Fruit fly (Drosophila melanogaster) whole organism, embryonic: ENCODE measurements around the gene Gr21a.

Experiments
- ATbp ChIP-seq: fragments of 200-800 bp; sonication (Bioruptor generic); optimal IDR thresholded peaks from 2 replicates; lab custom pipeline; 2017; ENCODE audit warnings: missing biosample characterization, mild to moderate bottlenecking, missing genetic modification characterization, missing genetic modification reagents
- Asciz ChIP-seq: fragments of 200-800 bp; sonication (Bioruptor generic); optimal IDR thresholded peaks from 2 replicates; lab custom pipeline; 2017; ENCODE audit warnings: missing biosample characterization, mild to moderate bottlenecking, missing genetic modification characterization, missing genetic modification reagents
- CG10366 ChIP-seq: fragments of 200-800 bp; sonication (Bioruptor generic); IDR thresholded peaks from 2 replicates; pipeline ENCODE4 v1.3.6; 2022; ENCODE audit warnings: missing biosample characterization, missing genetic modification characterization
- CG12219 ChIP-seq: fragments of 200-800 bp; sonication (Bioruptor generic); optimal IDR thresholded peaks from 3 replicates; lab custom pipeline; 2018; ENCODE audit warnings: missing biosample characterization, mild to moderate bottlenecking, missing genetic modification characterization
- CG12769 ChIP-seq: fragments of 200-800 bp; sonication (Bioruptor generic); optimal IDR thresholded peaks from 2 replicates; lab custom pipeline; 2019; ENCODE audit warnings: missing biosample characterization, mild to moderate bottlenecking, missing genetic modification characterization, moderate library complexity
- CG13296 ChIP-seq: fragments of 200-800 bp; sonication (Bioruptor generic); optimal IDR thresholded peaks from 3 replicates; lab custom pipeline; 2018; ENCODE audit warnings: missing biosample characterization, mild to moderate bottlenecking, missing genetic modification characterization
- CG14014 ChIP-seq: fragments of 200-800 bp; sonication (Bioruptor generic); IDR thresholded peaks from 2 replicates; pipeline ENCODE4 v1.3.6; 2022; ENCODE audit warnings: missing biosample characterization, missing genetic modification characterization
- CG14965 ChIP-seq: fragments of 200-800 bp; sonication (Bioruptor generic); optimal IDR thresholded peaks from 2 replicates; lab custom pipeline; 2016; ENCODE audit warnings: missing biosample characterization, missing genetic modification characterization, borderline replicate concordance
- CG16813 ChIP-seq: fragments of 200-800 bp; sonication (Bioruptor generic); IDR thresholded peaks from 3 replicates; pipeline ENCODE4 v1.3.6; 2022; ENCODE audit warnings: missing biosample characterization, missing genetic modification characterization; ENCODE audit not compliant: partially characterized antibody
- CG18599 ChIP-seq: fragments of 200-800 bp; sonication (Bioruptor generic); optimal IDR thresholded peaks from 3 replicates; lab custom pipeline; 2017; ENCODE audit warnings: missing biosample characterization, missing genetic modification characterization, mild to moderate bottlenecking, moderate library complexity, missing genetic modification reagents
- CG2120 ChIP-seq: fragments of 200-800 bp; sonication (Bioruptor generic); optimal IDR thresholded peaks from 3 replicates; lab custom pipeline; 2016; ENCODE audit warnings: missing biosample characterization, missing genetic modification characterization
- CG31365 ChIP-seq: fragments of 200-800 bp; sonication (Bioruptor generic); optimal IDR thresholded peaks from 2 replicates; lab custom pipeline; 2018; ENCODE audit warnings: missing biosample characterization, mild to moderate bottlenecking, missing genetic modification characterization
- CG3281 ChIP-seq: fragments of 200-800 bp; sonication (Bioruptor generic); optimal IDR thresholded peaks from 3 replicates; lab custom pipeline; 2017; ENCODE audit warnings: missing biosample characterization, mild to moderate bottlenecking, missing genetic modification characterization
- CG4707 ChIP-seq: fragments of 200-800 bp; sonication (Bioruptor generic); optimal IDR thresholded peaks from 2 replicates; lab custom pipeline; 2018; ENCODE audit warnings: missing biosample characterization, mild to moderate bottlenecking, missing genetic modification characterization, moderate library complexity
- CG6175 ChIP-seq: fragments of 200-800 bp; sonication (Bioruptor generic); IDR thresholded peaks from 3 replicates; pipeline ENCODE4 v1.3.6; 2022; ENCODE audit warnings: missing biosample characterization, missing genetic modification characterization
- CG6272 ChIP-seq: fragments of 200-800 bp; sonication (Bioruptor generic); IDR thresholded peaks from 2 replicates; pipeline ENCODE4 v1.3.6; 2022; ENCODE audit warnings: missing biosample characterization, missing genetic modification characterization
- CG6683 ChIP-seq: fragments of 200-800 bp; sonication (Bioruptor generic); optimal IDR thresholded peaks from 2 replicates; lab custom pipeline; 2017; ENCODE audit warnings: missing biosample characterization, mild to moderate bottlenecking, missing genetic modification characterization, missing genetic modification reagents
- Dek ChIP-seq: fragments of 200-800 bp; sonication (Bioruptor generic); optimal IDR thresholded peaks from 3 replicates; lab custom pipeline; 2019; ENCODE audit warnings: missing biosample characterization, mild to moderate bottlenecking, missing genetic modification characterization, moderate library complexity
- Dref ChIP-seq: fragments of 200-800 bp; sonication (Bioruptor generic); IDR thresholded peaks from 2 replicates; pipeline ENCODE4 v1.3.6; 2022; ENCODE audit warnings: missing biosample characterization, missing genetic modification characterization
- E2f2 ChIP-seq: fragments of 200-800 bp; sonication (Bioruptor generic); IDR thresholded peaks from 2 replicates; pipeline ENCODE4 v1.3.6; 2022; ENCODE audit warnings: missing biosample characterization, missing genetic modification characterization
- H15 ChIP-seq: fragments of 200-800 bp; sonication (Bioruptor generic); IDR thresholded peaks from 3 replicates; pipeline ENCODE4 v1.3.6; 2022; ENCODE audit warnings: missing biosample characterization, missing genetic modification characterization
- Hmr ChIP-seq: fragments of 200-800 bp; sonication (Bioruptor generic); optimal IDR thresholded peaks from 3 replicates; lab custom pipeline; 2017; ENCODE audit warnings: mild to moderate bottlenecking, missing biosample characterization, missing genetic modification reagents, missing genetic modification characterization
- Lpt ChIP-seq: fragments of >200 bp; optimal IDR thresholded peaks from 2 replicates; lab custom pipeline; 2018; ENCODE audit warnings: missing biosample characterization, missing genetic modification characterization
- NFAT ChIP-seq: fragments of 200-800 bp; sonication (Bioruptor generic); IDR thresholded peaks from 2 replicates; pipeline ENCODE4 v1.3.6; 2022; ENCODE audit warnings: missing biosample characterization, missing genetic modification characterization
- Nf-YA ChIP-seq: fragments of 200-800 bp; sonication (Bioruptor generic); IDR thresholded peaks from 2 replicates; pipeline ENCODE4 v1.3.6; 2022; ENCODE audit warnings: missing biosample characterization, missing genetic modification characterization
- Taf1 ChIP-seq: fragments of 200-800 bp; sonication (Bioruptor generic); IDR thresholded peaks from 2 replicates; pipeline ENCODE4 v1.3.6; 2022; ENCODE audit warnings: missing biosample characterization, missing genetic modification characterization
- ab ChIP-seq: fragments of 200-800 bp; sonication (Bioruptor generic); optimal IDR thresholded peaks from 2 replicates; lab custom pipeline; 2016; ENCODE audit warnings: missing biosample characterization, missing genetic modification characterization
- ara ChIP-seq: fragments of 200-800 bp; sonication (Bioruptor generic); IDR thresholded peaks from 2 replicates; pipeline ENCODE4 v1.3.6; 2022; ENCODE audit warnings: missing biosample characterization, missing genetic modification characterization
- bowl ChIP-seq: fragments of 200-800 bp; sonication (Bioruptor generic); IDR thresholded peaks from 2 replicates; pipeline ENCODE4 v1.3.6; 2022; ENCODE audit warnings: missing biosample characterization, missing genetic modification characterization
- cad ChIP-seq: fragments of >200 bp; optimal IDR thresholded peaks from 2 replicates; lab custom pipeline; 2017; ENCODE audit warnings: missing biosample characterization, missing genetic modification characterization
- danr ChIP-seq: fragments of 200-800 bp; sonication (Bioruptor generic); IDR thresholded peaks from 2 replicates; pipeline ENCODE4 v1.3.6; 2022; ENCODE audit warnings: missing biosample characterization, missing genetic modification characterization
- eve ChIP-seq, 2 experiments: fragments of >200 bp; optimal IDR thresholded peaks; 2 replicates each; lab custom pipeline; 2017; ENCODE audit warnings: missing biosample characterization in 2 of 2, missing genetic modification characterization in 2 of 2
- fu2 ChIP-seq: fragments of 200-800 bp; sonication (Bioruptor generic); optimal IDR thresholded peaks from 2 replicates; lab custom pipeline; 2016; ENCODE audit warnings: missing biosample characterization, missing genetic modification characterization
- gro ChIP-seq: fragments of 200-800 bp; sonication (Bioruptor generic); optimal IDR thresholded peaks from 2 replicates; lab custom pipeline; 2016; ENCODE audit warnings: missing biosample characterization, missing genetic modification characterization
- kay ChIP-seq: fragments of 200-800 bp; sonication (Bioruptor generic); optimal IDR thresholded peaks from 2 replicates; lab custom pipeline; 2016; ENCODE audit warnings: missing biosample characterization, missing genetic modification characterization
- lilli ChIP-seq: fragments of 200-800 bp; sonication (Bioruptor generic); optimal IDR thresholded peaks from 3 replicates; lab custom pipeline; 2016; ENCODE audit warnings: missing biosample characterization, missing genetic modification characterization
- lov ChIP-seq, 2 experiments: fragments of 200-800 bp in 1 of 2; fragments of >200 bp in 1 of 2; sonication (Bioruptor generic) in 1 of 2; IDR thresholded peaks in 1 of 2; optimal IDR thresholded peaks in 1 of 2; 2 replicates in 1 of 2; 3 replicates in 1 of 2; pipeline versions ENCODE4 v1.3.6 to Lab custom; 2017 to 2022; ENCODE audit warnings: missing biosample characterization in 1 of 2, missing genetic modification characterization in 1 of 2
- pita ChIP-seq: fragments of 200-800 bp; sonication (Bioruptor generic); optimal IDR thresholded peaks from 2 replicates; lab custom pipeline; 2017; ENCODE audit warnings: missing biosample characterization, mild to moderate bottlenecking, missing genetic modification characterization
- ro ChIP-seq: fragments of 200-800 bp; sonication (Bioruptor generic); IDR thresholded peaks from 2 replicates; pipeline ENCODE4 v1.3.6; 2022; ENCODE audit warnings: missing biosample characterization, missing genetic modification characterization
- scrt ChIP-seq: fragments of 200-800 bp; sonication (Bioruptor generic); optimal IDR thresholded peaks from 2 replicates; lab custom pipeline; 2018; ENCODE audit warnings: missing biosample characterization, mild to moderate bottlenecking, missing genetic modification characterization, moderate library complexity
- sim ChIP-seq: fragments of 200-800 bp; sonication (Bioruptor generic); IDR thresholded peaks from 2 replicates; pipeline ENCODE4 v1.3.6; 2022; ENCODE audit warnings: missing biosample characterization, missing genetic modification characterization
- sima ChIP-seq: fragments of 200-800 bp; sonication (Bioruptor generic); optimal IDR thresholded peaks from 2 replicates; lab custom pipeline; 2016; ENCODE audit warnings: missing biosample characterization, missing genetic modification characterization
- sna ChIP-seq: fragments of 200-800 bp; sonication (Bioruptor generic); IDR thresholded peaks from 2 replicates; pipeline ENCODE4 v1.3.6; 2022; ENCODE audit warnings: missing biosample characterization, missing genetic modification characterization; ENCODE audit not compliant: partially characterized antibody
- sob ChIP-seq: fragments of 200-800 bp; sonication (Bioruptor generic); IDR thresholded peaks from 2 replicates; pipeline ENCODE4 v1.3.6; 2022; ENCODE audit warnings: missing biosample characterization, missing genetic modification characterization
- stwl ChIP-seq: fragments of 200-800 bp; sonication (Bioruptor generic); optimal IDR thresholded peaks from 3 replicates; lab custom pipeline; 2018; ENCODE audit warnings: missing biosample characterization, mild to moderate bottlenecking, missing genetic modification characterization, moderate library complexity
- ttk ChIP-seq: fragments of 200-800 bp; sonication (Bioruptor generic); IDR thresholded peaks from 2 replicates; pipeline ENCODE4 v2.1.2; 2022; ENCODE audit warnings: missing biosample characterization, missing genetic modification characterization
- tup ChIP-seq: fragments of 200-800 bp; sonication (Bioruptor generic); optimal IDR thresholded peaks from 2 replicates; lab custom pipeline; 2016; ENCODE audit warnings: missing biosample characterization, mild to moderate bottlenecking, missing genetic modification characterization, moderate library complexity
- tx ChIP-seq: fragments of 200-800 bp; sonication (Bioruptor generic); optimal IDR thresholded peaks from 2 replicates; lab custom pipeline; 2016; ENCODE audit warnings: missing biosample characterization, missing genetic modification characterization
- vvl ChIP-seq: fragments of 200-800 bp; sonication (Bioruptor generic); IDR thresholded peaks from 2 replicates; pipeline ENCODE4 v1.3.6; 2022; ENCODE audit warnings: missing biosample characterization, missing genetic modification characterization
- wdn ChIP-seq: fragments of 200-800 bp; sonication (Bioruptor generic); IDR thresholded peaks from 2 replicates; pipeline ENCODE4 v1.3.6; 2022; ENCODE audit warnings: missing biosample characterization, missing genetic modification characterization
- zfh1 ChIP-seq: fragments of 200-800 bp; sonication (Bioruptor generic); IDR thresholded peaks from 3 replicates; pipeline ENCODE4 v1.3.6; 2022; ENCODE audit warnings: missing biosample characterization, missing genetic modification characterization

Gene Gr21a

DNA sequence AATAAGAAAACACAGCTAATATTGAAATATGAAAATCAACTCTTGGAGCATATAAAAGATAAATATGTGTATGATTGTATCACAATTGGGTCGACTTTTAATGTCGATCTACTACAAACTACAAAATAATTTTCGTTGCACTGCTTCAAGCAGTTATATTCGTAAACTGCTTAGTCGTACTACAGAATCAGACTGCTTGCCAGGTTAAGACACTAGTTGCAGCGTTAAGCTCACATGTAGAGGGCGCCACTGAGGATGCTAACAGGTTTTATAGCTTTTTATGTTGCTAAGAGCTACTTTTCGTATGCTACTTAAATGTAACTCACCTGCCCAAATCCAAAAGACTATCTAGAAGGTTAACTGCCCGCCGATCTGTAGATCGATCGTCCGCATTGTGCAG lies 40.3 kb upstream of the Gr21a start (continued):
- TF ChIP-seq CG14965 (no peak), ara (GFP tag; lab: Robert Waterston, UW) (no peak), pita (GFP tag; lab: Kevin White, UChicago) (peak; percentile 15), CG13296 (GFP tag; lab: Kevin White, UChicago) (no peak), CG6272 (GFP tag; lab: Robert Waterston, UW) (no peak; the same call in 1 of the 2 replicates), zfh1 (GFP tag; lab: Robert Waterston, UW) (no peak), gro (GFP tag; lab: Kevin White, UChicago) (no peak), CG12769 (tag; lab: Kevin White, UChicago) (peak; percentile 7), eve (GFP tag; optimal IDR thresholded peaks at IDR 0.05; lab: Kevin White, UChicago) (no peak), Asciz (GFP tag; lab: Kevin White, UChicago) (no peak), CG2120 (GFP tag; lab: Kevin White, UChicago) (no peak), Dek (tag; lab: Kevin White, UChicago) (no peak), E2f2 (GFP tag; lab: Robert Waterston, UW) (0 out of 2 replicates have a peak, but pooled peaks have one; percentile 8), CG16813 (peak; percentile 28; the same call in 1 of the 3 replicates), tx (GFP tag; lab: Kevin White, UChicago) (no peak), CG31365 (tag; lab: Kevin White, UChicago) (peak; percentile 98), CG14014 (GFP tag; lab: Robert Waterston, UW) (no peak), CG12219 (no peak), bowl (GFP tag; lab: Robert Waterston, UW) (no peak)
- TF ChIP-seq, all 482 proteins: peak for 87

DNA sequence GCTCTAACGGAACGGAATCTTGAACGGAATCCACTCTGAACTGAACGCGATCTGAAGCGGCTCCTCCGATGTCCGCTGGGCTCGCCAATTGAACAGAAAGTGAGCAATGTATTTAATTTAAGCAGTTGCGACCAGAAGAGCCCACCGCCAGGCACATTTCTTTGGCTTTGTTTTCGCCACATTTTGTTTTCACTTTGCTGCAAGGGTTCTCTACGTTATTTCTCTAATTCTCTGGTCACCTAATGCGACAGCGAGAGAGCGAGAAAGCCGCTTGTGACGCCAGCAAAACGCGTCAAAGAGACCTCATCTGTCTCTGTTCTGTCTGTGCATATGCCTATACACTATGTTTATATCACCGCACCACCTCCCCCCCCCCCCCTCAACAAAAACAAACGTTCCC lies 36.0 kb upstream of the Gr21a start, which contains the start of gene Eaat2:
TSS of gene Eaat2 (minus strand) at position 101 of the 400 bp plus-strand sequence.
- no peak for TF ChIP-seq ttk
- TF ChIP-seq lov (optimal IDR thresholded peaks at IDR 0.05; lab: Kevin White, UChicago), result no peak
- no peak for TF ChIP-seq lov (GFP tag; IDR thresholded peaks at IDR 0.05; lab: Robert Waterston, UW)
- no peak for TF ChIP-seq sob (GFP tag; lab: Robert Waterston, UW)
- TF ChIP-seq danr (GFP tag; lab: Robert Waterston, UW), result no peak
- TF ChIP-seq NFAT, result no peak
- TF ChIP-seq sna, result no peak
- TF ChIP-seq kay (GFP tag; lab: Kevin White, UChicago), result no peak
- no peak for TF ChIP-seq CG4707 (GFP tag; lab: Kevin White, UChicago)
- TF ChIP-seq ab (GFP tag; lab: Kevin White, UChicago), result no peak
- no peak for TF ChIP-seq ATbp

DNA sequence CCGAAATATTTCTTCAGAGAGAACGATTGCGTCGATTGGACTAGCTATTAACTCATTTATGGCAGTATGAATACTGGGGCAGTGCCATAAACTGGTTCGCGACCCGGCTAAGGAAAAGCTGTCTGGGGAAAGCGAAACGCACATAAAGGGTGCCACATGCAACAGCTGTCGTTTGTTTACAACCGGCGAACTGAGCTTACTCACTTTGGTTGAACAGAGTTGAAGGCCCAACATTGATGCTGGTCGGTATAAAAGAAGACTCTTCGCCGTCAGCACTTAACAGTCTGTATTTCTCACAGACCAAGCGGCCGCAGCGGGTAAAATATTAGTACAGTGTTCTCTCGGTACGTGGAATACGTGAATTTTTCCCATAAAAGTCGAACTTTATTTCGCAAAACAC lies 34.5 kb upstream of the Gr21a start:
- TF ChIP-seq sim (GFP tag; lab: Robert Waterston, UW), result no peak
- TF ChIP-seq Dref, result no peak
- peak; percentile 92 for TF ChIP-seq scrt (GFP tag; lab: Kevin White, UChicago)
- TF ChIP-seq tup (GFP tag; lab: Kevin White, UChicago), result no peak
- peak; percentile 40 for TF ChIP-seq CG10366
- TF ChIP-seq cad (GFP tag; lab: Kevin White, UChicago), result no peak
- TF ChIP-seq sima (GFP tag; lab: Kevin White, UChicago), result no peak
- TF ChIP-seq CG3281 (GFP tag; lab: Kevin White, UChicago), result no peak
- no peak; the same call in 2 of the 3 replicates for TF ChIP-seq CG6175 (GFP tag; lab: Robert Waterston, UW)
- no peak for TF ChIP-seq CG6683 (GFP tag; lab: Kevin White, UChicago)
- TF ChIP-seq Lpt (GFP tag; lab: Kevin White, UChicago), result no peak
- peak; percentile 9 for TF ChIP-seq lilli (GFP tag; lab: Kevin White, UChicago)
- TF ChIP-seq vvl (GFP tag; lab: Robert Waterston, UW), result no peak
- peak; percentile 22 for TF ChIP-seq CG18599 (GFP tag; lab: Kevin White, UChicago)
- TF ChIP-seq fu2 (GFP tag; lab: Kevin White, UChicago), result no peak
- TF ChIP-seq ro (GFP tag; lab: Robert Waterston, UW), result no peak
- TF ChIP-seq Nf-YA, result no peak
- no peak for TF ChIP-seq wdn (GFP tag; lab: Robert Waterston, UW)
- no peak for TF ChIP-seq H15
- TF ChIP-seq Taf1, result no peak
- peak; percentile 47 for TF ChIP-seq Hmr
- TF ChIP-seq stwl (tag; lab: Kevin White, UChicago), result peak; percentile 15
